Worm (Caenorhabditis elegans): Measurements from ENCODE around the gene nfx-1.

- TF ChIP-seq aly-2 (tag; optimal IDR thresholded peaks at IDR 0.05) (no peak), ztf-4 (tag; optimal IDR thresholded peaks at IDR 0.05) (no peak), mdl-1 (tag; optimal IDR thresholded peaks at IDR 0.05) (no peak), tlp-1 (tag; optimal IDR thresholded peaks at IDR 0.05) (no peak), nhr-19 (GFP tag; conservative IDR thresholded peaks at IDR 0.05) (no peak), snpc-4 (tag; optimal IDR thresholded peaks at IDR 0.05) (no peak), alr-1 (tag; optimal IDR thresholded peaks at IDR 0.05; ENCODE audit: borderline replicate concordance) (no peak), mab-9 (GFP tag; IDR thresholded peaks at IDR 0.05) (no peak), lin-15B (tag; optimal IDR thresholded peaks at IDR 0.05) (no peak), nhr-90 (tag; optimal IDR thresholded peaks at IDR 0.05; ENCODE audit: poor library complexity) (no peak), nhr-77 (tag; optimal IDR thresholded peaks at IDR 0.05) (no peak), pag-3 (tag; optimal IDR thresholded peaks at IDR 0.05; ENCODE audit: borderline replicate concordance, insufficient read depth) (no peak), C34B4.2 (tag; optimal IDR thresholded peaks at IDR 0.05) (no peak), fkh-10 (GFP tag; optimal IDR thresholded peaks at IDR 0.05) (no peak)
Measured at ce11 chrIII:6411914-6412313, 36.7 kb downstream of the nfx-1 start, which contains the start of gene C05D11.5.
